Worm (Caenorhabditis elegans): ENCODE results near the gene pcm-1.

ce11 chrV:5963092-5963491 is 590 bp downstream of the pcm-1 start:
- TF ChIP-seq unc-39 (tag; optimal IDR thresholded peaks at IDR 0.05) (no peak), snpc-4 (tag; optimal IDR thresholded peaks at IDR 0.05) (no peak), lsy-2 (tag; optimal IDR thresholded peaks at IDR 0.05) (no peak)
